Worm (Caenorhabditis elegans) whole organism, midembryonic: ENCODE data around the gene str-20.

Experiments
- T22C8.4 ChIP-seq: fragments of 200-800 bp; sonication (Bioruptor generic); IDR thresholded peaks from 2 replicates; pipeline ENCODE4 v1.3.6; 2022; ENCODE audit warnings: missing genetic modification characterization, missing compliant biosample characterization
- cog-1 ChIP-seq: sonication (generic microtip); optimal IDR thresholded peaks from 2 replicates; lab custom pipeline; 2016; ENCODE audit warnings: missing genetic modification characterization, missing compliant biosample characterization
- flt-1 ChIP-seq: fragments of 200-800 bp; sonication (Bioruptor generic); IDR thresholded peaks from 2 replicates; pipeline ENCODE4 v1.3.6; 2022; ENCODE audit warnings: missing genetic modification characterization, missing compliant biosample characterization
- klf-2 ChIP-seq: fragments of 200-800 bp; sonication (Bioruptor generic); conservative IDR thresholded peaks from 2 replicates; pipeline ENCODE4 v1.3.6; 2022; ENCODE audit warnings: missing genetic modification reagents, missing genetic modification characterization, missing compliant biosample characterization
- med-1 ChIP-seq: sonication (generic microtip); optimal IDR thresholded peaks from 2 replicates; lab custom pipeline; 2017; ENCODE audit warnings: missing genetic modification characterization, mild to moderate bottlenecking, missing compliant biosample characterization, antibody characterized with exemption, missing genetic modification reagents; ENCODE audit not compliant: insufficient read depth
- ref-1 ChIP-seq: fragments of 200-800 bp; sonication (Bioruptor generic); conservative IDR thresholded peaks from 2 replicates; pipeline ENCODE4 v1.3.6; 2022; ENCODE audit warnings: missing genetic modification reagents, missing genetic modification characterization, missing compliant biosample characterization
- tab-1 ChIP-seq: fragments of 200-800 bp; sonication (Bioruptor generic); IDR thresholded peaks from 2 replicates; pipeline ENCODE4 v1.3.6; 2022; ENCODE audit warnings: missing genetic modification characterization, missing compliant biosample characterization
- ztf-23 ChIP-seq: fragments of 200-800 bp; sonication (Bioruptor generic); IDR thresholded peaks from 2 replicates; pipeline ENCODE4 v1.3.6; 2022; ENCODE audit warnings: missing genetic modification reagents, missing genetic modification characterization, missing compliant biosample characterization
- ztf-29 ChIP-seq: fragments of 200-800 bp; sonication (Bioruptor generic); IDR thresholded peaks from 2 replicates; pipeline ENCODE4 v1.3.6; 2022; ENCODE audit warnings: missing genetic modification reagents, missing genetic modification characterization, missing compliant biosample characterization

ce11 chrV:782432-782831 lies 26.2 kb downstream of the str-20 start, which contains the start of gene srab-16:
- TF ChIP-seq flt-1 (GFP tag; lab: Robert Waterston, UW) (no peak), ref-1 (no peak), tab-1 (GFP tag; lab: Robert Waterston, UW) (no peak), T22C8.4 (GFP tag; lab: Robert Waterston, UW) (no peak), med-1 (no peak), ztf-23 (GFP tag; lab: Robert Waterston, UW) (no peak), cog-1 (tag; lab: Kevin White, UChicago) (no peak), ztf-29 (GFP tag; lab: Robert Waterston, UW) (no peak), klf-2 (no peak)
